Worm (Caenorhabditis elegans): ENCODE measurements around the gene fbxb-102.
A peak's percentile ranks its signal among the peaks of the same experiment; 100 is the strongest.

fbxb-102 gene

DNA sequence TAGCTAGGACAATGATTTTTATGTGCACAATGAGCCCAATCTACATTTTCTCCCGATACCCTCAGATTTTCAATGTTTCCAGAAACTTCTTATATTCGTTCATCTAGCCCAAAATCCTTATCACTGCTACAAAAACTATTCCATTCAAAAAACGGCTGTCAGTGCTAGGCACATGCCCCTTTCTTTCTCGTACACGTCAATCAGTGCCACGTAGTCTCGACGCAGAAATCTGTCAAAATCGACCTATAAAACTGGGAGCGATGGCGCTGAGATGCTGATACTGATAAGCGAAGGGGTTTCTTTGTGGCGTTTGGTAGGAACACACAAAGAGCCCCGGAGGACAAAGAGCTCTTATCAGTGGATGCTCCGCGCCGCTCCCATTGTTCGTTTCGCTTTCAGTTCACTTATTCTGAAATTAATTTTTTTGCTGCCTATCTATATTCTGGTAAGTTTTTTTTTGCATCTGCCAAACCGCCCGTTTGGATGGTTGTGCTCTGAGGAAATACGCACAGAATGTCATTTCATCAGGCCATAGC, 36.2 kb downstream of the fbxb-102 start, which contains the start of gene srh-70 (continued):
- TF ChIP-seq lin-40 (tag; optimal IDR thresholded peaks at IDR 0.05) (peak; percentile 48), gei-17 (GFP tag; optimal IDR thresholded peaks at IDR 0.05) (no peak), mes-4 (tag; optimal IDR thresholded peaks at IDR 0.05) (no peak), nhr-80 (tag; optimal IDR thresholded peaks at IDR 0.05) (peak; percentile 96), F39B2.1 (GFP tag; IDR thresholded peaks at IDR 0.05) (no peak), Y95B8A.8 (GFP tag; IDR thresholded peaks at IDR 0.05) (no peak; the same call in 1 of the 2 replicates), madf-10 (tag; optimal IDR thresholded peaks at IDR 0.05) (peak; percentile 6), unc-62 (GFP tag; optimal IDR thresholded peaks at IDR 0.05) (peak; percentile 99), hsf-1 (GFP tag; IDR thresholded peaks at IDR 0.05) (peak; percentile 59; the same call in 1 of the 2 replicates), K11D2.4 (GFP tag; IDR thresholded peaks at IDR 0.05) (0 out of 2 replicates have a peak, but pooled peaks have one; percentile 15)

DNA sequence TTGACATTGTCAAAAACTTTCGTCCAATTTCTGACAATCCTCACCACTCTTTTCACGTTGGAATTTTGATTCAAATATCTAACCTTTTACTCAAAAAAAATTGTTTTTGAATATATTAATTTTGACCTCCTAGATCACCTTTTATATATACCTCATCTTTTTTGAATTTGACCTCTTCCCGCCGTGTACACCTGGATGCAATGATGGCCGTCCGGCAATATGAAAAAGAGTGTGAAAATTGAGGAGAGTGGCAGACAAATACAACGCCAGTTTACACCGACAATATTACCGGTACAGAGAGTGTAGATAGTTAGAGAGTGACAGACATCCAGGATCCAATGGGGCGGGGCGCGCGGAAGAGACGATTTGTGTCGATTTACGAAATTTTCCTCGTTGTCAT, 36.9 kb downstream of the fbxb-102 start, which contains the start of gene ceh-99:
Gene ceh-99, plus strand, starts transcription at position 366 of the 400 bp plus-strand sequence.
- TF ChIP-seq Y56A3A.18 (GFP tag; IDR thresholded peaks at IDR 0.05) (peak; percentile 14; the same call in 1 of the 2 replicates), pbrm-1 (GFP tag; IDR thresholded peaks at IDR 0.05) (peak; percentile 53; the same call in 1 of the 2 replicates), madf-3 (GFP tag; IDR thresholded peaks at IDR 0.05) (0 out of 2 replicates have a peak, but pooled peaks have one; percentile 42), hsf-1 (GFP tag; IDR thresholded peaks at IDR 0.05) (peak; percentile 11; the same call in 1 of the 2 replicates), akir-1 (GFP tag; optimal IDR thresholded peaks at IDR 0.05) (no peak), madf-8 (GFP tag; conservative IDR thresholded peaks at IDR 0.05) (peak; percentile 50; the same call in 1 of the 2 replicates), dpl-1 (GFP tag; optimal IDR thresholded peaks at IDR 0.05) (no peak), F22D6.2 (tag; optimal IDR thresholded peaks at IDR 0.05) (no peak), madf-6 (GFP tag; IDR thresholded peaks at IDR 0.05) (peak; percentile 76), efl-1 (GFP tag; optimal IDR thresholded peaks at IDR 0.05) (peak; percentile 73), hmg-1.2 (GFP tag; IDR thresholded peaks at IDR 0.05) (peak; percentile 45; the same call in 1 of the 2 replicates), die-1 (tag; optimal IDR thresholded peaks at IDR 0.05) (no peak)

DNA sequence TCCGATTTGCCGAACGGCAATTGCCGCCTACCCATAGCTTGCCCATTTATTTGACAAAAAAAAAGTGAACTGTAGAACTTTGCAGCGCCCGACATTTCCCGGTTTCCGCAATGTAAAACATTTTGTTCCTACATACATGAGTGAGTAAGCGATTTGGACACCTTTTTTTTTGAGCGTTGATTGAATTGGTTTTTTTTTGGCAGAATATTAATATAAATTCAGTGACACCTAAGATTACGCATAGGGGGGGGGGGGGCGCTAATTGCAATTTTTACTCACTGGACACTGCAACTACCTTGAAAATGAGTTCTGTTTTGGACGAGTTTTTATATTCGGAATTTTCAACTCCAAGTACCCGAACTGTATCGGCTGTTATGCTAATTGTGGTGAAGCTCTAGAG, 42.8 kb downstream of the fbxb-102 start, which contains the start of gene srx-118:
Gene srx-118, plus strand, starts transcription at position 301 of the 400 bp plus-strand sequence.
- TF ChIP-seq snpc-3.4 (tag; optimal IDR thresholded peaks at IDR 0.05) (no peak), xnd-1 (tag; optimal IDR thresholded peaks at IDR 0.05) (no peak), T07F8.4 (tag; optimal IDR thresholded peaks at IDR 0.05) (no peak), him-1 (tag; optimal IDR thresholded peaks at IDR 0.05) (no peak), snpc-1.3 (tag; optimal IDR thresholded peaks at IDR 0.05; ENCODE audit: insufficient read depth) (no peak), ztf-18 (tag; optimal IDR thresholded peaks at IDR 0.05) (no peak), ccch-3 (GFP tag; optimal IDR thresholded peaks at IDR 0.05) (no peak), aptf-3 (GFP tag; IDR thresholded peaks at IDR 0.05) (no peak), lin-35 (GFP tag; optimal IDR thresholded peaks at IDR 0.05) (no peak), hlh-26 (GFP tag; conservative IDR thresholded peaks at IDR 0.05) (no peak), B0336.3 (GFP tag; IDR thresholded peaks at IDR 0.05) (no peak), nhr-90 (tag; optimal IDR thresholded peaks at IDR 0.05) (no peak), mxl-1 (tag; optimal IDR thresholded peaks at IDR 0.05) (no peak), lsy-27 (tag; optimal IDR thresholded peaks at IDR 0.05; ENCODE audit: borderline replicate concordance, insufficient read depth) (no peak), F52B5.7 (tag; optimal IDR thresholded peaks at IDR 0.05) (no peak), tbx-9 (tag; optimal IDR thresholded peaks at IDR 0.05; ENCODE audit: borderline replicate concordance) (no peak), pbrm-1 (GFP tag; IDR thresholded peaks at IDR 0.05) (no peak)
